Fruit fly (Drosophila melanogaster): ENCODE results near the gene CG9328.

dm6 chr2L:20768568-20769071 is 28.9 kb upstream of the CG9328 start:
- no peak for TF ChIP-seq CG8478 (optimal IDR thresholded peaks at IDR 0.05)
- TF ChIP-seq CTCF (optimal IDR thresholded peaks at IDR 0.05), result no peak
